Worm (Caenorhabditis elegans): ENCODE data around the gene ifta-2.

The ifta-2 gene

ce11 chrIV:17255001-17255400 lies 46.8 kb downstream of the ifta-2 start, which contains the start of gene gtf-2E1:
Gene gtf-2E1, plus strand, starts transcription at chrIV:17255301.
- TF ChIP-seq npax-4 (tag; optimal IDR thresholded peaks at IDR 0.05), result no peak
- TF ChIP-seq pqm-1 (tag; optimal IDR thresholded peaks at IDR 0.05), result no peak
- TF ChIP-seq zip-5 (tag; optimal IDR thresholded peaks at IDR 0.05), result no peak
- TF ChIP-seq mec-3 (tag; optimal IDR thresholded peaks at IDR 0.05; ENCODE audit: borderline replicate concordance), result no peak
- TF ChIP-seq sox-4 (tag; optimal IDR thresholded peaks at IDR 0.05), result no peak
- TF ChIP-seq hlh-13 (GFP tag; optimal IDR thresholded peaks at IDR 0.05), result no peak
- no peak for TF ChIP-seq tbx-2 (tag; optimal IDR thresholded peaks at IDR 0.05)
- TF ChIP-seq fkh-6 (tag; optimal IDR thresholded peaks at IDR 0.05), result no peak
- TF ChIP-seq gmeb-2 (tag; optimal IDR thresholded peaks at IDR 0.05), result no peak
- TF ChIP-seq ztf-16 (tag; optimal IDR thresholded peaks at IDR 0.05), result no peak
- no peak for TF ChIP-seq unc-86 (tag; optimal IDR thresholded peaks at IDR 0.05)
- TF ChIP-seq nhr-232 (tag; optimal IDR thresholded peaks at IDR 0.05), result no peak
- no peak for TF ChIP-seq syd-9 (tag; optimal IDR thresholded peaks at IDR 0.05)
- TF ChIP-seq ceh-34 (tag; optimal IDR thresholded peaks at IDR 0.05), result no peak

- TF ChIP-seq ceh-6 (GFP tag; optimal IDR thresholded peaks at IDR 0.05), result no peak
- TF ChIP-seq eyg-1 (tag; optimal IDR thresholded peaks at IDR 0.05), result no peak
- TF ChIP-seq hlh-6 (tag; optimal IDR thresholded peaks at IDR 0.05), result no peak
- TF ChIP-seq pha-4 (tag; optimal IDR thresholded peaks at IDR 0.05), result no peak
- TF ChIP-seq ceh-18 (tag; optimal IDR thresholded peaks at IDR 0.05), result no peak
- no peak for TF ChIP-seq ceh-19 (GFP tag; optimal IDR thresholded peaks at IDR 0.05)
- TF ChIP-seq gmeb-2 (tag; optimal IDR thresholded peaks at IDR 0.05), result no peak
- no peak for TF ChIP-seq ceh-9 (tag; optimal IDR thresholded peaks at IDR 0.05)
- no peak for TF ChIP-seq C38D4.7 (GFP tag; optimal IDR thresholded peaks at IDR 0.05)
- TF ChIP-seq nfya-1 (tag; optimal IDR thresholded peaks at IDR 0.05), result no peak
- TF ChIP-seq rnt-1 (tag; optimal IDR thresholded peaks at IDR 0.05), result no peak
- TF ChIP-seq pag-3 (tag; optimal IDR thresholded peaks at IDR 0.05; ENCODE audit: borderline replicate concordance), result no peak
- no peak for TF ChIP-seq ceh-2 (tag; optimal IDR thresholded peaks at IDR 0.05)
- no peak for TF ChIP-seq T23F11.4 (GFP tag; optimal IDR thresholded peaks at IDR 0.05)
Observed at ce11 chrIV:17253435-17253834, 48.4 kb downstream of the ifta-2 start.
